Worm (Caenorhabditis elegans) whole organism, late embryonic: Measurements from ENCODE around the gene srh-141.

Source experiments
- C08G9.2 ChIP-seq: sonication (generic microtip); optimal IDR thresholded peaks from 2 replicates; lab custom pipeline; 2016; ENCODE audit warnings: mild to moderate bottlenecking, missing genetic modification characterization, moderate library complexity, missing compliant biosample characterization
- C38D4.7 ChIP-seq: fragments of 200-800 bp; sonication (Bioruptor generic); optimal IDR thresholded peaks from 2 replicates; lab custom pipeline; 2018; ENCODE audit warnings: mild to moderate bottlenecking, missing genetic modification characterization, moderate library complexity, missing compliant biosample characterization
- F13H6.1 ChIP-seq: sonication (generic microtip); optimal IDR thresholded peaks from 2 replicates; lab custom pipeline; 2016; ENCODE audit warnings: missing genetic modification characterization, missing compliant biosample characterization
- K09A11.1 ChIP-seq: sonication (generic microtip); optimal IDR thresholded peaks from 2 replicates; lab custom pipeline; 2017; ENCODE audit warnings: antibody characterized with exemption, mild to moderate bottlenecking, missing genetic modification characterization, missing compliant biosample characterization; ENCODE audit not compliant: insufficient read depth
- T23F11.4 ChIP-seq: fragments of 200-800 bp; sonication (Bioruptor generic); optimal IDR thresholded peaks from 2 replicates; lab custom pipeline; 2018; ENCODE audit warnings: mild to moderate bottlenecking, missing genetic modification characterization, missing compliant biosample characterization
- Y22D7AL.16 ChIP-seq: sonication (generic microtip); optimal IDR thresholded peaks from 2 replicates; lab custom pipeline; 2016; ENCODE audit warnings: missing genetic modification characterization, missing compliant biosample characterization
- ahr-1 ChIP-seq: sonication (generic microtip); optimal IDR thresholded peaks from 2 replicates; lab custom pipeline; 2016; ENCODE audit warnings: missing genetic modification characterization, missing compliant biosample characterization
- ceh-14 ChIP-seq: sonication (generic microtip); optimal IDR thresholded peaks from 2 replicates; lab custom pipeline; 2016; ENCODE audit warnings: missing genotype, missing genetic modification characterization, missing compliant biosample characterization
- ceh-19 ChIP-seq: fragments of 200-800 bp; sonication (Bioruptor generic); optimal IDR thresholded peaks from 2 replicates; lab custom pipeline; 2018; ENCODE audit warnings: mild to moderate bottlenecking, missing genetic modification characterization, missing compliant biosample characterization
- ceh-24 ChIP-seq: sonication (generic microtip); optimal IDR thresholded peaks from 2 replicates; lab custom pipeline; 2016; ENCODE audit warnings: mild to moderate bottlenecking, missing genetic modification characterization, missing compliant biosample characterization
- ceh-30 ChIP-seq: fragments of 150-350 bp; optimal IDR thresholded peaks from 2 replicates; lab custom pipeline; 2014; ENCODE audit warnings: missing biosample characterization, missing genetic modification characterization
- ceh-31 ChIP-seq: sonication (generic microtip); optimal IDR thresholded peaks from 2 replicates; lab custom pipeline; 2016; ENCODE audit warnings: missing genetic modification characterization, missing compliant biosample characterization
- ceh-34 ChIP-seq: sonication (generic microtip); optimal IDR thresholded peaks from 2 replicates; lab custom pipeline; 2016; ENCODE audit warnings: mild to moderate bottlenecking, missing genetic modification characterization, missing compliant biosample characterization
- ceh-45 ChIP-seq: fragments of 200-800 bp; sonication (Bioruptor generic); IDR thresholded peaks from 2 replicates; pipeline ENCODE4 v1.3.6; 2022; ENCODE audit warnings: missing genetic modification reagents, missing genetic modification characterization, missing compliant biosample characterization
- dve-1 ChIP-seq: sonication (generic microtip); optimal IDR thresholded peaks from 2 replicates; lab custom pipeline; 2017; ENCODE audit warnings: antibody characterized with exemption, mild to moderate bottlenecking, missing genetic modification characterization, missing compliant biosample characterization
- elt-2 ChIP-seq: sonication (generic microtip); optimal IDR thresholded peaks from 2 replicates; lab custom pipeline; 2016; ENCODE audit warnings: missing genetic modification reagents, missing genetic modification characterization, missing compliant biosample characterization
- elt-4 ChIP-seq: sonication (generic microtip); optimal IDR thresholded peaks from 2 replicates; lab custom pipeline; 2016; ENCODE audit warnings: missing genetic modification characterization, missing compliant biosample characterization
- fax-1 ChIP-seq: sonication (generic microtip); optimal IDR thresholded peaks from 2 replicates; lab custom pipeline; 2016; ENCODE audit warnings: missing genotype, missing genetic modification characterization, missing compliant biosample characterization
- hlh-13 ChIP-seq: fragments of 200-800 bp; sonication (Bioruptor generic); optimal IDR thresholded peaks from 2 replicates; lab custom pipeline; 2018; ENCODE audit warnings: mild to moderate bottlenecking, missing genetic modification characterization, missing compliant biosample characterization
- hlh-15 ChIP-seq: sonication (generic microtip); optimal IDR thresholded peaks from 2 replicates; lab custom pipeline; 2016; ENCODE audit warnings: missing genetic modification characterization, missing compliant biosample characterization
- hlh-30 ChIP-seq: sonication (generic microtip); optimal IDR thresholded peaks from 2 replicates; lab custom pipeline; 2017; ENCODE audit warnings: antibody characterized with exemption, missing genetic modification characterization, missing compliant biosample characterization; ENCODE audit not compliant: insufficient read depth
- hlh-6 ChIP-seq: sonication (generic microtip); optimal IDR thresholded peaks from 2 replicates; lab custom pipeline; 2016; ENCODE audit warnings: missing genotype, missing genetic modification characterization, missing compliant biosample characterization
- lim-6 ChIP-seq: sonication (generic microtip); optimal IDR thresholded peaks from 2 replicates; lab custom pipeline; 2016; ENCODE audit warnings: missing genetic modification characterization, missing compliant biosample characterization
- nfya-1 ChIP-seq: sonication (generic microtip); optimal IDR thresholded peaks from 2 replicates; lab custom pipeline; 2017; ENCODE audit warnings: missing genetic modification characterization, mild to moderate bottlenecking, missing compliant biosample characterization, antibody characterized with exemption, moderate library complexity
- nhr-11 ChIP-seq: fragments of 150-350 bp; optimal IDR thresholded peaks from 2 replicates; lab custom pipeline; 2014; ENCODE audit warnings: missing biosample characterization, missing genetic modification characterization
- npax-4 ChIP-seq: sonication (generic microtip); optimal IDR thresholded peaks from 2 replicates; lab custom pipeline; 2016; ENCODE audit warnings: missing genetic modification characterization, missing compliant biosample characterization
- odd-2 ChIP-seq: sonication (generic microtip); optimal IDR thresholded peaks from 2 replicates; lab custom pipeline; 2017; ENCODE audit warnings: antibody characterized with exemption, mild to moderate bottlenecking, missing genetic modification characterization, missing compliant biosample characterization
- pat-9 ChIP-seq: fragments of 200-800 bp; sonication (Bioruptor generic); optimal IDR thresholded peaks from 2 replicates; lab custom pipeline; 2018; ENCODE audit warnings: mild to moderate bottlenecking, missing genetic modification characterization, moderate library complexity, missing compliant biosample characterization
- pax-1 ChIP-seq: fragments of 150-350 bp; optimal IDR thresholded peaks from 2 replicates; lab custom pipeline; 2014; ENCODE audit warnings: missing biosample characterization, missing genetic modification characterization
- pha-2 ChIP-seq: sonication (generic microtip); optimal IDR thresholded peaks from 2 replicates; lab custom pipeline; 2017; ENCODE audit warnings: mild to moderate bottlenecking, missing genetic modification characterization, missing compliant biosample characterization
- pha-4 ChIP-seq: fragments of 150-350 bp; optimal IDR thresholded peaks from 2 replicates; lab custom pipeline; 2018; ENCODE audit warnings: missing biosample characterization, missing genetic modification reagents, missing genetic modification characterization
- ref-2 ChIP-seq: sonication (generic microtip); optimal IDR thresholded peaks from 2 replicates; lab custom pipeline; 2016; ENCODE audit warnings: missing genetic modification characterization, missing compliant biosample characterization
- sdc-2 ChIP-seq: sonication (generic microtip); optimal IDR thresholded peaks from 2 replicates; lab custom pipeline; 2016; ENCODE audit warnings: missing genotype, missing genetic modification characterization, missing compliant biosample characterization
- sox-4 ChIP-seq: sonication (generic microtip); optimal IDR thresholded peaks from 2 replicates; lab custom pipeline; 2017; ENCODE audit warnings: mild to moderate bottlenecking, missing genetic modification characterization, inconsistent platforms, missing compliant biosample characterization
- syd-9 ChIP-seq: sonication (generic microtip); optimal IDR thresholded peaks from 2 replicates; lab custom pipeline; 2016; ENCODE audit warnings: mild to moderate bottlenecking, missing genetic modification characterization, moderate library complexity, missing compliant biosample characterization
- tbx-7 ChIP-seq: sonication (generic microtip); optimal IDR thresholded peaks from 2 replicates; lab custom pipeline; 2016; ENCODE audit warnings: missing genotype, missing genetic modification characterization, missing compliant biosample characterization
- unc-3 ChIP-seq, 2 experiments: fragments of 200-800 bp in 1 of 2; sonication (Bioruptor generic) in 1 of 2; sonication (generic microtip) in 1 of 2; conservative IDR thresholded peaks in 1 of 2; optimal IDR thresholded peaks in 1 of 2; 2 replicates each; pipeline versions ENCODE4 v1.3.6 to Lab custom; 2016 to 2022; ENCODE audit warnings: missing compliant biosample characterization in 2 of 2, missing genetic modification characterization in 2 of 2, missing genetic modification reagents in 1 of 2
- unc-86 ChIP-seq: sonication (generic microtip); optimal IDR thresholded peaks from 2 replicates; lab custom pipeline; 2016; ENCODE audit warnings: missing genetic modification characterization, missing compliant biosample characterization

srh-141 gene

ce11 chrV:16435510-16435909 is 8.2 kb upstream of the srh-141 start, which contains the start of the genes F26D2.13 and F26D2.14:
F26D2.13 (minus strand) TSS chrV:16435610.
F26D2.14 (plus strand) TSS chrV:16435855.
- TF ChIP-seq lim-6 (tag; lab: Kevin White, UChicago) (no peak), odd-2 (tag; lab: Kevin White, UChicago) (no peak), pat-9 (no peak), ceh-30 (tag; lab: Kevin White, UChicago) (no peak)

ce11 chrV:16437546-16437945 is 6.2 kb upstream of the srh-141 start, which contains the start of gene F26D2.15:
F26D2.15 (plus strand) TSS chrV:16437846.
- no peak for TF ChIP-seq ceh-45 (GFP tag; lab: Robert Waterston, UW)
- TF ChIP-seq elt-4 (tag; lab: Kevin White, UChicago): no peak
- no peak for TF ChIP-seq odd-2 (tag; lab: Kevin White, UChicago)
- TF ChIP-seq hlh-30 (tag; lab: Kevin White, UChicago): no peak
- TF ChIP-seq sox-4: no peak
- TF ChIP-seq sdc-2 (tag; lab: Kevin White, UChicago): no peak
- TF ChIP-seq T23F11.4 (GFP tag; lab: Kevin White, UChicago): no peak
- no peak for TF ChIP-seq pat-9
- no peak for TF ChIP-seq hlh-15 (tag; lab: Kevin White, UChicago)
- no peak for TF ChIP-seq pha-4 (tag; lab: Kevin White, UChicago)
- TF ChIP-seq elt-2: no peak
- TF ChIP-seq fax-1 (tag; lab: Kevin White, UChicago): no peak
- TF ChIP-seq lim-6 (tag; lab: Kevin White, UChicago): no peak
- TF ChIP-seq hlh-6: no peak
- no peak for TF ChIP-seq pax-1

ce11 chrV:16445676-16446075 is 1.9 kb downstream of the srh-141 start, which contains the start of gene T08G3.6:
T08G3.6 (plus strand) TSS chrV:16445976.
- TF ChIP-seq syd-9: no peak
- no peak for TF ChIP-seq ceh-31 (tag; lab: Kevin White, UChicago)
- TF ChIP-seq C38D4.7 (GFP tag; lab: Kevin White, UChicago): no peak
- TF ChIP-seq Y22D7AL.16 (tag; lab: Kevin White, UChicago): no peak
- no peak for TF ChIP-seq unc-86 (tag; lab: Kevin White, UChicago)
- TF ChIP-seq sdc-2 (tag; lab: Kevin White, UChicago): no peak
- no peak for TF ChIP-seq nhr-11 (tag; lab: Kevin White, UChicago)
- TF ChIP-seq pax-1: no peak

- TF ChIP-seq nhr-11 (tag; lab: Kevin White, UChicago) (no peak), lim-6 (tag; lab: Kevin White, UChicago) (no peak), dve-1 (tag; lab: Kevin White, UChicago) (peak; percentile 70)
Measured at ce11 chrV:16446191-16446590, 2.5 kb downstream of the srh-141 start.

- TF ChIP-seq sdc-2 (tag; lab: Kevin White, UChicago) (no peak), pha-2 (tag; lab: Kevin White, UChicago) (no peak), npax-4 (tag; lab: Kevin White, UChicago) (no peak), K09A11.1 (no peak), F13H6.1 (no peak), C08G9.2 (tag; lab: Kevin White, UChicago) (no peak), sox-4 (no peak), unc-3 (GFP tag; conservative IDR thresholded peaks at IDR 0.05; lab: Robert Waterston, UW) (no peak), unc-3 (tag; optimal IDR thresholded peaks at IDR 0.05; lab: Kevin White, UChicago) (no peak), ceh-19 (GFP tag; lab: Kevin White, UChicago) (no peak), tbx-7 (tag; lab: Kevin White, UChicago) (no peak), ahr-1 (tag; lab: Kevin White, UChicago) (no peak), ceh-24 (tag; lab: Kevin White, UChicago) (no peak), hlh-13 (GFP tag; lab: Kevin White, UChicago) (no peak), ref-2 (tag; lab: Kevin White, UChicago) (no peak), ceh-34 (no peak), ceh-14 (tag; lab: Kevin White, UChicago) (no peak), lim-6 (tag; lab: Kevin White, UChicago) (no peak), elt-2 (no peak), hlh-15 (tag; lab: Kevin White, UChicago) (no peak), nfya-1 (tag; lab: Kevin White, UChicago) (no peak)
Measured at ce11 chrV:16447735-16448134, 4.0 kb downstream of the srh-141 start, which contains the start of gene T08G3.13. T08G3.13 (plus strand) TSS chrV:16448035.
